Worm (Caenorhabditis elegans) whole organism, mixed stage, embryonic: ENCODE data around the gene slc-25A18.1.

Experiments used
- ceh-39 ChIP-seq: fragments of 150-350 bp; optimal IDR thresholded peaks from 2 replicates; lab custom pipeline; 2014; ENCODE audit warnings: missing biosample characterization, missing genetic modification characterization
- elt-1 ChIP-seq: sonication (generic microtip); optimal IDR thresholded peaks from 2 replicates; lab custom pipeline; 2017; ENCODE audit warnings: missing genetic modification characterization, mild to moderate bottlenecking, missing compliant biosample characterization, antibody characterized with exemption, moderate library complexity, borderline replicate concordance; ENCODE audit not compliant: insufficient read depth
- flh-1 ChIP-seq: fragments of 200-800 bp; sonication (Bioruptor generic); optimal IDR thresholded peaks from 2 replicates; lab custom pipeline; 2018; ENCODE audit warnings: mild to moderate bottlenecking, missing genetic modification characterization, moderate library complexity, missing compliant biosample characterization
- ham-2 ChIP-seq: fragments of 200-800 bp; sonication (Bioruptor generic); optimal IDR thresholded peaks from 2 replicates; lab custom pipeline; 2018; ENCODE audit warnings: mild to moderate bottlenecking, missing genetic modification characterization, missing compliant biosample characterization
- lin-13 ChIP-seq: fragments of 150-350 bp; optimal IDR thresholded peaks from 2 replicates; lab custom pipeline; 2014; ENCODE audit warnings: missing biosample characterization, missing genetic modification characterization
- snpc-4 ChIP-seq: fragments of 150-350 bp; optimal IDR thresholded peaks from 2 replicates; lab custom pipeline; 2014; ENCODE audit warnings: missing biosample characterization, missing genetic modification characterization
- unc-62 ChIP-seq: fragments of 150-350 bp; optimal IDR thresholded peaks from 2 replicates; lab custom pipeline; 2014; ENCODE audit warnings: missing biosample characterization, missing genetic modification reagents, missing genetic modification characterization

ce11 chrX:14964253-14964652, 39.5 kb downstream of the slc-25A18.1 start, which contains the start of gene rgs-11:
- TF ChIP-seq unc-62 (GFP tag; lab: Kevin White, UChicago), result no peak
- no peak for TF ChIP-seq ceh-39 (tag; lab: Kevin White, UChicago)
- TF ChIP-seq elt-1 (tag; lab: Kevin White, UChicago), result no peak
- no peak for TF ChIP-seq ham-2 (GFP tag; lab: Kevin White, UChicago)
- TF ChIP-seq flh-1, result no peak
- TF ChIP-seq lin-13 (tag; lab: Kevin White, UChicago), result no peak
- TF ChIP-seq snpc-4 (tag; lab: Kevin White, UChicago), result no peak
